Worm (Caenorhabditis elegans) whole organism, young adult: ENCODE measurements around the gene clec-180.

Experiments used
- B0261.1 ChIP-seq: sonication (generic microtip); optimal IDR thresholded peaks from 2 replicates; lab custom pipeline; 2016; ENCODE audit warnings: mild to moderate bottlenecking, missing genetic modification characterization, moderate library complexity, missing compliant biosample characterization
- F23B12.7 ChIP-seq: sonication (generic microtip); optimal IDR thresholded peaks from 2 replicates; lab custom pipeline; 2017; ENCODE audit warnings: missing genetic modification characterization, mild to moderate bottlenecking, missing compliant biosample characterization, antibody characterized with exemption, moderate library complexity; ENCODE audit not compliant: insufficient read depth
- F33H1.4 ChIP-seq: fragments of 200-800 bp; sonication (Bioruptor generic); IDR thresholded peaks from 2 replicates; pipeline ENCODE4 v1.3.6; 2022; ENCODE audit warnings: missing genetic modification reagents, missing genetic modification characterization, missing compliant biosample characterization
- F37B4.10 ChIP-seq: fragments of 200-800 bp; sonication (Bioruptor generic); IDR thresholded peaks from 2 replicates; pipeline ENCODE4 v1.3.6; 2022; ENCODE audit warnings: missing genetic modification characterization, missing compliant biosample characterization
- F49E8.2 ChIP-seq: sonication (generic microtip); optimal IDR thresholded peaks from 3 replicates; lab custom pipeline; 2017; ENCODE audit warnings: missing genetic modification characterization, mild to moderate bottlenecking, missing compliant biosample characterization, antibody characterized with exemption, moderate library complexity; ENCODE audit not compliant: insufficient read depth
- F52B5.7 ChIP-seq: sonication (generic microtip); optimal IDR thresholded peaks from 2 replicates; lab custom pipeline; 2016; ENCODE audit warnings: mild to moderate bottlenecking, missing genetic modification characterization, missing compliant biosample characterization
- Y53G8AR.9 ChIP-seq: fragments of 200-800 bp; sonication (Bioruptor generic); conservative IDR thresholded peaks from 2 replicates; pipeline ENCODE4 v1.3.6; 2022; ENCODE audit warnings: missing genetic modification reagents, missing genetic modification characterization, missing compliant biosample characterization
- Y67H2A.10 ChIP-seq: fragments of 200-800 bp; sonication (Bioruptor generic); conservative IDR thresholded peaks from 2 replicates; pipeline ENCODE4 v1.3.6; 2022; ENCODE audit warnings: missing genetic modification reagents, missing genetic modification characterization, missing compliant biosample characterization
- akir-1 ChIP-seq: fragments of 200-800 bp; sonication (Bioruptor generic); optimal IDR thresholded peaks from 2 replicates; lab custom pipeline; 2018; ENCODE audit warnings: mild to moderate bottlenecking, missing genetic modification characterization, moderate library complexity, missing compliant biosample characterization
- aptf-2 ChIP-seq: fragments of 200-800 bp; sonication (Bioruptor generic); conservative IDR thresholded peaks from 2 replicates; pipeline ENCODE4 v1.3.6; 2022; ENCODE audit warnings: missing genetic modification reagents, missing genetic modification characterization, missing compliant biosample characterization
- attf-5 ChIP-seq: fragments of 200-800 bp; sonication (Bioruptor generic); optimal IDR thresholded peaks from 2 replicates; lab custom pipeline; 2018; ENCODE audit warnings: mild to moderate bottlenecking, missing genetic modification characterization, missing compliant biosample characterization
- attf-6 ChIP-seq: fragments of 200-800 bp; sonication (Bioruptor generic); IDR thresholded peaks from 2 replicates; pipeline ENCODE4 v1.3.6; 2022; ENCODE audit warnings: missing genetic modification reagents, missing genetic modification characterization, missing compliant biosample characterization
- bed-1 ChIP-seq: fragments of 200-800 bp; sonication (Bioruptor generic); IDR thresholded peaks from 2 replicates; pipeline ENCODE4 v1.3.6; 2022; ENCODE audit warnings: missing genetic modification reagents, missing genetic modification characterization, missing compliant biosample characterization
- ccch-3 ChIP-seq: fragments of 200-800 bp; sonication (Bioruptor generic); optimal IDR thresholded peaks from 2 replicates; lab custom pipeline; 2018; ENCODE audit warnings: mild to moderate bottlenecking, missing genetic modification characterization, missing compliant biosample characterization
- cebp-1 ChIP-seq, 2 experiments: fragments of 200-800 bp in 1 of 2; sonication (Bioruptor generic) in 1 of 2; sonication (generic microtip) in 1 of 2; IDR thresholded peaks in 1 of 2; optimal IDR thresholded peaks in 1 of 2; 2 replicates each; pipeline versions ENCODE4 v1.3.6 to Lab custom; 2017 to 2022; ENCODE audit warnings: missing compliant biosample characterization in 2 of 2, missing genetic modification characterization in 2 of 2, mild to moderate bottlenecking in 1 of 2, missing genetic modification reagents in 1 of 2, moderate library complexity in 1 of 2
- ceh-79 ChIP-seq: sonication (generic microtip); optimal IDR thresholded peaks from 2 replicates; lab custom pipeline; 2017; ENCODE audit warnings: mild to moderate bottlenecking, missing genetic modification characterization, missing compliant biosample characterization
- ceh-91 ChIP-seq: fragments of 200-800 bp; sonication (Bioruptor generic); IDR thresholded peaks from 2 replicates; pipeline ENCODE4 v1.3.6; 2022; ENCODE audit warnings: missing genetic modification reagents, missing genetic modification characterization, missing compliant biosample characterization
- dpl-1 ChIP-seq: fragments of 150-350 bp; optimal IDR thresholded peaks from 2 replicates; lab custom pipeline; 2014; ENCODE audit warnings: missing biosample characterization, missing genetic modification reagents, missing genetic modification characterization
- ekl-4 ChIP-seq: fragments of 200-800 bp; sonication (Bioruptor generic); IDR thresholded peaks from 2 replicates; pipeline ENCODE4 v1.3.6; 2022; ENCODE audit warnings: missing genetic modification reagents, missing genetic modification characterization, missing compliant biosample characterization
- hlh-26 ChIP-seq: fragments of 200-800 bp; sonication (Bioruptor generic); conservative IDR thresholded peaks from 2 replicates; pipeline ENCODE4 v1.3.6; 2022; ENCODE audit warnings: missing genetic modification reagents, missing genetic modification characterization, missing compliant biosample characterization
- hmg-1.2 ChIP-seq: fragments of 200-800 bp; sonication (Bioruptor generic); IDR thresholded peaks from 2 replicates; pipeline ENCODE4 v1.3.6; 2022; ENCODE audit warnings: missing genetic modification reagents, missing genetic modification characterization, missing compliant biosample characterization
- hrde-1 ChIP-seq: sonication (generic microtip); optimal IDR thresholded peaks from 2 replicates; lab custom pipeline; 2016; ENCODE audit warnings: missing genetic modification characterization, mild to moderate bottlenecking, missing compliant biosample characterization, moderate library complexity, missing genotype, missing genetic modification reagents, borderline replicate concordance
- let-607 ChIP-seq, 2 experiments: fragments of 200-800 bp in 1 of 2; sonication (Bioruptor generic) in 1 of 2; sonication (generic microtip) in 1 of 2; optimal IDR thresholded peaks; 2 replicates each; lab custom pipeline; 2016 to 2018; ENCODE audit warnings: mild to moderate bottlenecking in 2 of 2, missing compliant biosample characterization in 2 of 2, missing genetic modification characterization in 2 of 2, moderate library complexity in 2 of 2, missing genotype in 1 of 2
- lin-40 ChIP-seq: sonication (generic microtip); optimal IDR thresholded peaks from 2 replicates; lab custom pipeline; 2016; ENCODE audit warnings: missing genetic modification characterization, mild to moderate bottlenecking, missing compliant biosample characterization, missing genotype, missing genetic modification reagents
- lin-54 ChIP-seq: fragments of 200-800 bp; sonication (Bioruptor generic); optimal IDR thresholded peaks from 2 replicates; lab custom pipeline; 2018; ENCODE audit warnings: mild to moderate bottlenecking, missing genetic modification characterization, missing compliant biosample characterization
- lir-1 ChIP-seq: fragments of 200-800 bp; sonication (Bioruptor generic); conservative IDR thresholded peaks from 2 replicates; pipeline ENCODE4 v1.3.6; 2022; ENCODE audit warnings: missing genetic modification reagents, missing genetic modification characterization, missing compliant biosample characterization
- lsl-1 ChIP-seq: fragments of 200-800 bp; sonication (Bioruptor generic); optimal IDR thresholded peaks from 2 replicates; lab custom pipeline; 2018; ENCODE audit warnings: mild to moderate bottlenecking, missing genetic modification characterization, moderate library complexity, missing compliant biosample characterization
- madf-6 ChIP-seq: fragments of 200-800 bp; sonication (Bioruptor generic); IDR thresholded peaks from 2 replicates; pipeline ENCODE4 v1.3.6; 2022; ENCODE audit warnings: missing genetic modification reagents, missing genetic modification characterization, missing compliant biosample characterization
- madf-8 ChIP-seq: fragments of 200-800 bp; sonication (Bioruptor generic); conservative IDR thresholded peaks from 2 replicates; pipeline ENCODE4 v1.3.6; 2022; ENCODE audit warnings: missing genetic modification reagents, missing genetic modification characterization, missing compliant biosample characterization
- mes-4 ChIP-seq: sonication (generic microtip); optimal IDR thresholded peaks from 2 replicates; lab custom pipeline; 2016; ENCODE audit warnings: missing genotype, missing genetic modification characterization, missing compliant biosample characterization
- nhr-27 ChIP-seq: fragments of 200-800 bp; sonication (Bioruptor generic); optimal IDR thresholded peaks from 2 replicates; lab custom pipeline; 2018; ENCODE audit warnings: mild to moderate bottlenecking, missing genetic modification characterization, moderate library complexity, missing compliant biosample characterization
- nhr-80 ChIP-seq: sonication (generic microtip); optimal IDR thresholded peaks from 2 replicates; lab custom pipeline; 2016; ENCODE audit warnings: missing genetic modification characterization, missing compliant biosample characterization
- pbrm-1 ChIP-seq: fragments of 200-800 bp; sonication (Bioruptor generic); IDR thresholded peaks from 2 replicates; pipeline ENCODE4 v1.3.6; 2022; ENCODE audit warnings: missing genetic modification reagents, missing genetic modification characterization, missing compliant biosample characterization
- rcor-1 ChIP-seq: fragments of 200-800 bp; sonication (Bioruptor generic); IDR thresholded peaks from 2 replicates; pipeline ENCODE4 v1.3.6; 2022; ENCODE audit warnings: missing genetic modification reagents, missing genetic modification characterization, missing compliant biosample characterization
- rec-8 ChIP-seq, 2 experiments: sonication (generic microtip); optimal IDR thresholded peaks; 2 replicates each; lab custom pipeline; 2016; ENCODE audit warnings: mild to moderate bottlenecking in 2 of 2, missing genetic modification characterization in 2 of 2, missing genetic modification reagents in 2 of 2, missing genotype in 2 of 2, missing biosample characterization in 1 of 2, missing compliant biosample characterization in 1 of 2, moderate library complexity in 1 of 2
- snpc-4 ChIP-seq, 5 experiments: fragments of 150-350 bp in 1 of 5; sonication (generic microtip) in 4 of 5; optimal IDR thresholded peaks; 2 replicates each; lab custom pipeline; 2014 to 2018; ENCODE audit warnings: missing genetic modification characterization in 5 of 5, missing biosample characterization in 3 of 5, antibody characterized with exemption in 2 of 5, mild to moderate bottlenecking in 2 of 5, missing compliant biosample characterization in 2 of 5, missing genotype in 2 of 5, moderate library complexity in 2 of 5, missing genetic modification reagents in 1 of 5
- somi-1 ChIP-seq: fragments of 200-800 bp; sonication (Bioruptor generic); optimal IDR thresholded peaks from 2 replicates; lab custom pipeline; 2018; ENCODE audit warnings: mild to moderate bottlenecking, missing genetic modification characterization, missing compliant biosample characterization
- sptf-2 ChIP-seq: fragments of 200-800 bp; sonication (Bioruptor generic); optimal IDR thresholded peaks from 2 replicates; lab custom pipeline; 2018; ENCODE audit warnings: mild to moderate bottlenecking, missing genetic modification characterization, missing compliant biosample characterization
- tbp1 ChIP-seq: fragments of 200-800 bp; sonication (Bioruptor generic); optimal IDR thresholded peaks from 2 replicates; lab custom pipeline; 2018; ENCODE audit warnings: mild to moderate bottlenecking, missing genetic modification characterization, missing compliant biosample characterization
- ztf-25 ChIP-seq: fragments of 200-800 bp; sonication (Bioruptor generic); IDR thresholded peaks from 2 replicates; pipeline ENCODE4 v1.3.6; 2022; ENCODE audit warnings: missing genetic modification reagents, missing genetic modification characterization, missing compliant biosample characterization
- ztf-3 ChIP-seq: fragments of 200-800 bp; sonication (Bioruptor generic); optimal IDR thresholded peaks from 2 replicates; lab custom pipeline; 2018; ENCODE audit warnings: mild to moderate bottlenecking, missing genetic modification characterization, missing compliant biosample characterization

clec-180 gene

DNA sequence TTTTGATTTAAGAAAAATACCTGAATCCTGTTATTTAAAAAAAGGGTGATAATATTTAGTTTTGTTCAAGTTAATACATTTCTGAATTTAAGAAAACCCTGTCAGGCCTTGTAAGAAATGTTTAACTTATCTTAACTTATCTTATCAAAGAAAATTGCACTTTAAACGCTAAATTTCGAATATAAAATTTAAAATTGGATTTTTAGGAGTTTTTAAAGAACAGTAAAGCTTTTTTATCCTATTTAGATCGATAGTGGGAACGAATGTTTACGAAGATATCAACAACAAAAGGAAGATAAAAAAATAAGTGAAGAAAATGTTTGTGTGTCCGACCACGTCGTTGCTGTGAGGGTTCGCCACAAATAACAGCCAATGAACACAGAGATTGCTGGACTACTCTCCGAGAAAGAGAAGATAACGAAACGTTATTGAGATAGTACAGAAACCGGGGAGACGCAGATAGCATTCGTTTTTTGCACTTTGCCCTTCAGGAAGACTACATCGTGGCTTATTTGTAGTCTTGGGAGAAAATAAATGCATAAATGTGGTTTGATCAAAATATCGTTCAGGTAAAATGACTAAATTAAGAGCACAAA is 15.6 kb upstream of the clec-180 start, which contains the start of gene dif-1:
TSS of gene dif-1 (minus strand) at position 51 of the 596 bp plus-strand sequence.
- peak; percentile 91 for TF ChIP-seq hmg-1.2 (GFP tag; lab: Robert Waterston, UW)
- TF ChIP-seq lin-54 (GFP tag; lab: Kevin White, UChicago), result no peak
- TF ChIP-seq madf-6, result 0 out of 2 replicates have a peak, but pooled peaks have one; percentile 7
- 0 out of 2 replicates have a peak, but pooled peaks have one; percentile 27 for TF ChIP-seq ekl-4 (GFP tag; lab: Robert Waterston, UW)
- TF ChIP-seq let-607 (tag; optimal IDR thresholded peaks at IDR 0.05; lab: Kevin White, UChicago), result peak in 1 of 2 experiments; percentile 47
- TF ChIP-seq hrde-1, result no peak
- TF ChIP-seq F49E8.2 (tag; lab: Kevin White, UChicago), result no peak
- TF ChIP-seq ceh-79, result no peak
- no peak for TF ChIP-seq rec-8 (tag; optimal IDR thresholded peaks at IDR 0.05; lab: Kevin White, UChicago)
- no peak for TF ChIP-seq lir-1 (GFP tag; lab: Robert Waterston, UW)
- peak; percentile 19 for TF ChIP-seq tbp1 (GFP tag; lab: Kevin White, UChicago)
- 0 out of 2 replicates have a peak, but pooled peaks have one; percentile 13 for TF ChIP-seq pbrm-1 (GFP tag; lab: Robert Waterston, UW)
- TF ChIP-seq lin-40 (tag; lab: Kevin White, UChicago), result peak; percentile 34
- TF ChIP-seq dpl-1 (GFP tag; lab: Kevin White, UChicago), result no peak
- TF ChIP-seq snpc-4 (GFP tag; optimal IDR thresholded peaks at IDR 0.05; lab: Kevin White, UChicago), result no peak
- TF ChIP-seq snpc-4 (tag; optimal IDR thresholded peaks at IDR 0.05; lab: Kevin White, UChicago), result peak in 1 of 4 experiments; percentile 43
- no peak for TF ChIP-seq ztf-25 (GFP tag; lab: Robert Waterston, UW)
- no peak for TF ChIP-seq cebp-1 (GFP tag; IDR thresholded peaks at IDR 0.05; lab: Robert Waterston, UW)
- peak; percentile 53 for TF ChIP-seq cebp-1 (tag; optimal IDR thresholded peaks at IDR 0.05; lab: Kevin White, UChicago)
- TF ChIP-seq F33H1.4 (GFP tag; lab: Robert Waterston, UW), result no peak
- 0 out of 2 replicates have a peak, but pooled peaks have one; percentile 63 for TF ChIP-seq aptf-2 (GFP tag; lab: Robert Waterston, UW)
- peak; percentile 23 for TF ChIP-seq attf-5 (GFP tag; lab: Kevin White, UChicago)
- TF ChIP-seq sptf-2 (GFP tag; lab: Kevin White, UChicago), result no peak
- no peak for TF ChIP-seq ztf-3 (GFP tag; lab: Kevin White, UChicago)
- 0 out of 2 replicates have a peak, but pooled peaks have one; percentile 51 for TF ChIP-seq Y53G8AR.9 (GFP tag; lab: Robert Waterston, UW)
- TF ChIP-seq somi-1 (GFP tag; lab: Kevin White, UChicago), result peak; percentile 14
- no peak for TF ChIP-seq attf-6 (GFP tag; lab: Robert Waterston, UW)
- peak; percentile 64 for TF ChIP-seq nhr-80
- TF ChIP-seq ceh-91 (GFP tag; lab: Robert Waterston, UW), result no peak
- no peak for TF ChIP-seq madf-8 (GFP tag; lab: Robert Waterston, UW)
- TF ChIP-seq bed-1, result no peak
- TF ChIP-seq, all 124 proteins: peak for 14

DNA sequence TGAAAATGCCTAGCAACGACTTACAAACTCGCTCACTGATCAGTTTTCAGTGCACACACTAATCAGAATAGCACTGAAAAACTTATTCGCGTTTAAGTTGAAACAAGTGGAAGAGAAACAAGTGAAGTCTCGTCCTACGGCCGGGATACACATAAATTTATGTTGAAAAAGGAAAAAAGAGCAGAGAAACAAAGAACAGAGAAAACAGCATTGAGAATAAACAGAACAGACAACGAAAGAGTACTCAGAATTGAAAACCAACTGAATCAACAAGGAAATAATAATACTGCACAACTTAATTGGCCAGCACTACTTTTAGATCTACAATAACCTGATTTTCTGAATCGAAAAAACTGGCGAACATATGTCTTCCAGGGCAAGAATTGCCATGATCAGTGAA is 14.3 kb upstream of the clec-180 start, which contains the start of gene F49E8.6:
TSS of gene F49E8.6 (minus strand) at position 317 of the 400 bp plus-strand sequence.
- TF ChIP-seq hmg-1.2 (GFP tag; lab: Robert Waterston, UW) (peak; percentile 38; the same call in 1 of the 2 replicates), F23B12.7 (tag; lab: Kevin White, UChicago) (no peak)

DNA sequence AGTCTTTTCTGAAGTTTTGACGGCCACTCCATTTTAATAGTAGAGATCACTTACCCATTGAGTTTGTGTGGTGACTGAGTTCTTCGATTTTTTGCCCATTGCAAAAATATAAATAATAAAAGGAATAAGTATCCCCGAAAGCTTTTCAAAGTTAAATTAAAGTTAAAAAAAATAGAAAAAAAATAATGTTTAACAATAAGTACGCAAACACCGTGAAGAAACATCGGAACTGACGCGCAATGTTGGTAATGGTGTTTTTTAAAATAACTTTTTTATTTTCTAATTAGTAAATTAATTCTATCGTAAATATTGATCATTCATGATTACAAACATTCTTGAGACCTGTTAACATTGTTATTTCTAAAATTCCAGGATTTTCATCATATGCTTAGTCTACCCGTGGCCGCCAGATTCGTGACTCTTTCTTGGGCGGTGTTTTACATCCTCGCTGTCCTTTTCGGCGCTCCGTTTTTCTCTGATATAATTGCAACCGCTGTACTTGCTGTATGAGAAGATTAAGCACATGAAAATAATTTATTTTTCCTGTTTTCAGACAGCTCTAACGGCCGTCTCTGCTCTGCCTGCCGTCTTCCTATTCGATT is 12.3 kb upstream of the clec-180 start, which contains the start of the genes F49E8.7, F49E8.8 and nprl-2:
TSS of gene F49E8.7 (minus strand) at position 101 of the 602 bp plus-strand sequence.
TSS of gene F49E8.8 (plus strand) at position 373 of the 602 bp plus-strand sequence.
TSS of gene nprl-2 (plus strand) at position 552 of the 602 bp plus-strand sequence.
- TF ChIP-seq F37B4.10 (no peak), hlh-26 (GFP tag; lab: Robert Waterston, UW) (no peak), nhr-80 (no peak), B0261.1 (tag; lab: Kevin White, UChicago) (no peak), lsl-1 (no peak), akir-1 (GFP tag; lab: Kevin White, UChicago) (no peak), rcor-1 (no peak), mes-4 (tag; lab: Kevin White, UChicago) (no peak), nhr-27 (tag; lab: Kevin White, UChicago) (no peak), ccch-3 (no peak), F52B5.7 (tag; lab: Kevin White, UChicago) (no peak), Y67H2A.10 (GFP tag; lab: Robert Waterston, UW) (no peak)
